Worm (Caenorhabditis elegans) whole organism, dauer: ENCODE measurements around the gene C08D8.7.

Source experiments
- unc-62 ChIP-seq: sonication (generic microtip); optimal IDR thresholded peaks from 2 replicates; lab custom pipeline; 2017; ENCODE audit warnings: missing biosample characterization, missing genetic modification reagents, missing genetic modification characterization

Gene C08D8.7

ce11 chrV:8380076-8380475 lies 39.1 kb downstream of the C08D8.7 start:
- no peak for TF ChIP-seq unc-62 (GFP tag; lab: Kevin White, UChicago)

ce11 chrV:8383716-8384115 lies 42.7 kb downstream of the C08D8.7 start, which contains the start of gene F52E1.14:
F52E1.14 (plus strand) TSS chrV:8383922.
- no peak for TF ChIP-seq unc-62 (GFP tag; lab: Kevin White, UChicago)

ce11 chrV:8384809-8385208 lies 43.8 kb downstream of the C08D8.7 start:
- no peak for TF ChIP-seq unc-62 (GFP tag; lab: Kevin White, UChicago)

- TF ChIP-seq unc-62 (GFP tag; lab: Kevin White, UChicago), result no peak
Measured at ce11 chrV:8385879-8386530, 45.0 kb downstream of the C08D8.7 start, which contains the start of gene hsp-17. hsp-17 (minus strand) TSS chrV:8385929.

- no peak for TF ChIP-seq unc-62 (GFP tag; lab: Kevin White, UChicago)
Measured at ce11 chrV:8387056-8387455, 46.0 kb downstream of the C08D8.7 start, which contains the start of gene gcy-7. gcy-7 (plus strand) TSS chrV:8387356.

ce11 chrV:8389307-8389706 lies 48.3 kb downstream of the C08D8.7 start:
- no peak for TF ChIP-seq unc-62 (GFP tag; lab: Kevin White, UChicago)

ce11 chrV:8394357-8394850 lies 53.4 kb downstream of the C08D8.7 start, which contains the start of the genes pho-6 and F52E1.3:
pho-6 (minus strand) TSS chrV:8394457.
F52E1.3 (plus strand) TSS chrV:8394800.
- TF ChIP-seq unc-62 (GFP tag; lab: Kevin White, UChicago), result no peak
